Fruit fly (Drosophila melanogaster) whole organism, prepupa: ENCODE results near the gene CG12609.

Experiments used
- Blimp-1 ChIP-seq: fragments of 200-800 bp; sonication (Bioruptor generic); optimal IDR thresholded peaks from 3 replicates; lab custom pipeline; 2017; ENCODE audit warnings: missing biosample characterization, missing genetic modification characterization, mild to moderate bottlenecking, moderate library complexity, missing genetic modification reagents
- CG10631 ChIP-seq: fragments of 200-800 bp; sonication (Bioruptor generic); optimal IDR thresholded peaks from 2 replicates; lab custom pipeline; 2016; ENCODE audit warnings: missing biosample characterization, missing genetic modification characterization
- CG11294 ChIP-seq: fragments of 200-800 bp; sonication (Bioruptor generic); IDR thresholded peaks from 2 replicates; pipeline ENCODE4 v1.3.6; 2022; ENCODE audit warnings: missing biosample characterization, missing genetic modification characterization
- CG11762 ChIP-seq: fragments of 200-800 bp; sonication (Bioruptor generic); optimal IDR thresholded peaks from 3 replicates; lab custom pipeline; 2016; ENCODE audit warnings: missing biosample characterization, missing genetic modification characterization; ENCODE audit not compliant: insufficient read depth
- CG11902 ChIP-seq: fragments of 200-800 bp; sonication (Bioruptor generic); optimal IDR thresholded peaks from 3 replicates; lab custom pipeline; 2016; ENCODE audit warnings: missing biosample characterization, missing genetic modification characterization
- CG15336 ChIP-seq: fragments of 200-800 bp; sonication (Bioruptor generic); IDR thresholded peaks from 2 replicates; pipeline ENCODE4 v1.3.6; 2022; ENCODE audit warnings: missing biosample characterization, missing genetic modification characterization
- CG1621 ChIP-seq: fragments of 200-800 bp; sonication (Bioruptor generic); optimal IDR thresholded peaks from 3 replicates; lab custom pipeline; 2018; ENCODE audit warnings: missing biosample characterization, mild to moderate bottlenecking, missing genetic modification characterization
- CG16779 ChIP-seq: fragments of 200-800 bp; sonication (Bioruptor generic); optimal IDR thresholded peaks from 3 replicates; lab custom pipeline; 2017; ENCODE audit warnings: missing biosample characterization, mild to moderate bottlenecking, missing genetic modification characterization
- CG3032 ChIP-seq: fragments of 200-800 bp; optimal IDR thresholded peaks from 2 replicates; lab custom pipeline; 2019; ENCODE audit warnings: missing biosample characterization, mild to moderate bottlenecking, missing genetic modification characterization, moderate library complexity
- CG31627 ChIP-seq: fragments of 200-800 bp; sonication (Bioruptor generic); optimal IDR thresholded peaks from 3 replicates; lab custom pipeline; 2016; ENCODE audit warnings: missing biosample characterization, missing genetic modification characterization
- CG32006 ChIP-seq: fragments of 200-800 bp; sonication (Bioruptor generic); optimal IDR thresholded peaks from 3 replicates; lab custom pipeline; 2017; ENCODE audit warnings: missing biosample characterization, mild to moderate bottlenecking, missing genetic modification characterization
- CG34406 ChIP-seq: fragments of 200-800 bp; sonication (Bioruptor generic); optimal IDR thresholded peaks from 3 replicates; lab custom pipeline; 2016; ENCODE audit warnings: missing biosample characterization, missing genetic modification characterization
- CG3919 ChIP-seq: fragments of 200-800 bp; sonication (Bioruptor generic); optimal IDR thresholded peaks from 3 replicates; lab custom pipeline; 2016; ENCODE audit warnings: missing biosample characterization, missing genetic modification characterization
- CG4318 ChIP-seq: fragments of 200-800 bp; sonication (Bioruptor generic); optimal IDR thresholded peaks from 3 replicates; lab custom pipeline; 2017; ENCODE audit warnings: missing biosample characterization, mild to moderate bottlenecking, missing genetic modification characterization
- CG6163 ChIP-seq: fragments of 200-800 bp; sonication (Bioruptor generic); IDR thresholded peaks from 3 replicates; pipeline ENCODE4 v1.3.6; 2022; ENCODE audit warnings: missing biosample characterization, missing genetic modification characterization
- CG6792 ChIP-seq: fragments of 200-800 bp; sonication (Bioruptor generic); optimal IDR thresholded peaks from 3 replicates; lab custom pipeline; 2016; ENCODE audit warnings: missing biosample characterization, missing genetic modification characterization
- CG6854 ChIP-seq: fragments of 200-800 bp; sonication (Bioruptor generic); optimal IDR thresholded peaks from 2 replicates; lab custom pipeline; 2017; ENCODE audit warnings: missing biosample characterization, mild to moderate bottlenecking, missing genetic modification characterization
- CG8319 ChIP-seq: fragments of 200-800 bp; sonication (Bioruptor generic); optimal IDR thresholded peaks from 3 replicates; lab custom pipeline; 2016; ENCODE audit warnings: missing biosample characterization, missing genetic modification characterization
- CG8632 ChIP-seq: fragments of 200-800 bp; sonication (Bioruptor generic); optimal IDR thresholded peaks from 3 replicates; lab custom pipeline; 2016; ENCODE audit warnings: missing biosample characterization, missing genetic modification characterization
- CG9139 ChIP-seq: fragments of 200-800 bp; sonication (Bioruptor generic); optimal IDR thresholded peaks from 3 replicates; lab custom pipeline; 2017; ENCODE audit warnings: missing biosample characterization, mild to moderate bottlenecking, missing genetic modification characterization
- Eip78C ChIP-seq: fragments of 200-800 bp; sonication (Bioruptor generic); peaks from one replicate; lab custom pipeline; 2016; ENCODE audit warnings: missing biosample characterization, missing genetic modification characterization
- Eip93F ChIP-seq: fragments of 200-800 bp; sonication (Bioruptor generic); optimal IDR thresholded peaks from 2 replicates; lab custom pipeline; 2016; ENCODE audit warnings: missing biosample characterization, mild to moderate bottlenecking, missing genetic modification characterization
- Ets21C ChIP-seq: fragments of 200-800 bp; sonication (Bioruptor generic); optimal IDR thresholded peaks from 3 replicates; lab custom pipeline; 2016; ENCODE audit warnings: missing biosample characterization, missing genetic modification characterization
- Gug ChIP-seq: fragments of 200-800 bp; sonication (Bioruptor generic); IDR thresholded peaks from 2 replicates; pipeline ENCODE4 v1.3.6; 2022; ENCODE audit warnings: missing biosample characterization, missing genetic modification characterization
- Hr39 ChIP-seq: fragments of 200-800 bp; sonication (Bioruptor generic); optimal IDR thresholded peaks from 2 replicates; lab custom pipeline; 2016; ENCODE audit warnings: missing biosample characterization, missing genetic modification characterization
- Hr4 ChIP-seq: fragments of 200-800 bp; sonication (Bioruptor generic); optimal IDR thresholded peaks from 3 replicates; lab custom pipeline; 2016; ENCODE audit warnings: missing biosample characterization, missing genetic modification characterization
- OdsH ChIP-seq: fragments of 200-800 bp; sonication (Bioruptor generic); optimal IDR thresholded peaks from 3 replicates; lab custom pipeline; 2016; ENCODE audit warnings: missing biosample characterization, missing genetic modification characterization
- Sox14 ChIP-seq: fragments of 200-800 bp; sonication (Bioruptor generic); optimal IDR thresholded peaks from 3 replicates; lab custom pipeline; 2016; ENCODE audit warnings: missing biosample characterization, missing genetic modification characterization
- Sox15 ChIP-seq: fragments of 200-800 bp; sonication (Bioruptor generic); optimal IDR thresholded peaks from 3 replicates; lab custom pipeline; 2016; ENCODE audit warnings: missing biosample characterization, missing genetic modification characterization
- achi ChIP-seq: fragments of 200-800 bp; sonication (Bioruptor generic); optimal IDR thresholded peaks from 3 replicates; lab custom pipeline; 2016; ENCODE audit warnings: missing biosample characterization, missing genetic modification characterization
- dac ChIP-seq: fragments of 200-800 bp; sonication (Bioruptor generic); optimal IDR thresholded peaks from 2 replicates; lab custom pipeline; 2017; ENCODE audit warnings: missing biosample characterization, mild to moderate bottlenecking, missing genetic modification characterization
- eg ChIP-seq: fragments of 200-800 bp; sonication (Bioruptor generic); IDR thresholded peaks from 3 replicates; pipeline ENCODE4 v1.3.6; 2022; ENCODE audit warnings: missing biosample characterization, missing genetic modification characterization
- esn ChIP-seq: fragments of 200-800 bp; sonication (Bioruptor generic); optimal IDR thresholded peaks from 2 replicates; lab custom pipeline; 2016; ENCODE audit warnings: missing biosample characterization, mild to moderate bottlenecking, missing genetic modification characterization, moderate library complexity
- fd59A ChIP-seq: fragments of 200-800 bp; sonication (Bioruptor generic); optimal IDR thresholded peaks from 2 replicates; lab custom pipeline; 2017; ENCODE audit warnings: missing biosample characterization, mild to moderate bottlenecking, missing genetic modification characterization, missing genetic modification reagents
- fd85E ChIP-seq: fragments of 200-800 bp; sonication (Bioruptor generic); optimal IDR thresholded peaks from 3 replicates; lab custom pipeline; 2016; ENCODE audit warnings: missing biosample characterization, missing genetic modification characterization
- fkh ChIP-seq: fragments of 200-800 bp; sonication (Bioruptor generic); optimal IDR thresholded peaks from 3 replicates; lab custom pipeline; 2017; ENCODE audit warnings: missing biosample characterization, mild to moderate bottlenecking, missing genetic modification characterization, moderate library complexity
- net ChIP-seq: fragments of 200-800 bp; sonication (Bioruptor generic); optimal IDR thresholded peaks from 3 replicates; lab custom pipeline; 2016; ENCODE audit warnings: missing biosample characterization, missing genetic modification characterization
- pdm3 ChIP-seq: fragments of 200-800 bp; sonication (Bioruptor generic); optimal IDR thresholded peaks from 3 replicates; lab custom pipeline; 2016; ENCODE audit warnings: missing biosample characterization, missing genetic modification characterization
- salr ChIP-seq, 2 experiments: fragments of 200-800 bp; sonication (Bioruptor generic); optimal IDR thresholded peaks; 3 replicates each; lab custom pipeline; 2016 to 2018; ENCODE audit warnings: missing biosample characterization in 2 of 2, missing genetic modification characterization in 2 of 2, mild to moderate bottlenecking in 1 of 2
- spab ChIP-seq: fragments of 200-800 bp; sonication (Bioruptor generic); optimal IDR thresholded peaks from 2 replicates; lab custom pipeline; 2017; ENCODE audit warnings: missing biosample characterization, mild to moderate bottlenecking, missing genetic modification characterization, missing genetic modification reagents
- ss ChIP-seq, 2 experiments: fragments of 200-800 bp; sonication (Bioruptor generic); optimal IDR thresholded peaks; 2 replicates in 1 of 2; 3 replicates in 1 of 2; lab custom pipeline; 2017 to 2018; ENCODE audit warnings: mild to moderate bottlenecking in 2 of 2, missing biosample characterization in 2 of 2, missing genetic modification characterization in 2 of 2, moderate library complexity in 1 of 2

The CG12609 gene

dm6 chrX:18748206-18748605, at the start of gene CG12609:
Gene CG12609 (minus strand): TSS chrX:18748306.
- TF ChIP-seq CG3032 (tag; lab: Kevin White, UChicago), result no peak
- no peak for TF ChIP-seq CG32006 (GFP tag; lab: Kevin White, UChicago)
- TF ChIP-seq fd59A (GFP tag; lab: Kevin White, UChicago), result no peak
- no peak for TF ChIP-seq CG6163
- no peak for TF ChIP-seq CG6854
- no peak for TF ChIP-seq fkh (GFP tag; lab: Kevin White, UChicago)
- no peak for TF ChIP-seq OdsH (GFP tag; lab: Kevin White, UChicago)
- no peak for TF ChIP-seq ss (GFP tag; optimal IDR thresholded peaks at IDR 0.05; lab: Kevin White, UChicago)
- TF ChIP-seq CG8319 (GFP tag; lab: Kevin White, UChicago), result no peak
- no peak for TF ChIP-seq salr (GFP tag; optimal IDR thresholded peaks at IDR 0.05; lab: Kevin White, UChicago)
- TF ChIP-seq achi (GFP tag; lab: Kevin White, UChicago), result no peak
- no peak for TF ChIP-seq fd85E
- TF ChIP-seq Sox14 (GFP tag; lab: Kevin White, UChicago), result no peak
- no peak for TF ChIP-seq CG11762
- TF ChIP-seq net (GFP tag; lab: Kevin White, UChicago), result no peak
- no peak for TF ChIP-seq CG15336 (GFP tag; lab: Robert Waterston, UW)
- TF ChIP-seq pdm3 (GFP tag; lab: Kevin White, UChicago), result no peak
- no peak for TF ChIP-seq CG8632 (GFP tag; lab: Kevin White, UChicago)

DNA sequence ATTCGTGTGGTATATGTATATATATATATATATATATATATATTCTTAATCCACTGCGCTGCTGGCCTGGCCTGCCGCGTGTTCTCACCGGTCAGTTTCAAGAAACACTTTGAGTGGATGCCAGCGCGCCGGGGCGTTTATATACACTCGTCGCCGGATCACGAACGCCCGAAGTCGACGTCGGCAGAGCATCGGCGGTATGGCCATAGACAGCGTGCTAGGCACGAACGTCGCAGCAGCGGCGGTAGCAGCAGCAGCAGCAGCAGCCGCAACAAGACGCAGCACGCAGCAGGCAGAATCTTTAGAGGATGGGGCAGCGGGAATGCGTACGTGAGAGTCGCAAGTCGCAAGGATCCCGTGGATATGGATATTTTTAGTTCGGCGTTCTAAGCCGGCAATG, 49.5 kb upstream of the CG12609 start, which contains the start of gene bnb:
TSS of gene bnb (minus strand) at position 121 of the 400 bp plus-strand sequence.
- TF ChIP-seq CG9139 (GFP tag; lab: Kevin White, UChicago) (peak; percentile 3), Hr4 (GFP tag; lab: Kevin White, UChicago) (no peak), fd85E (no peak), Eip78C (peak; percentile 27), dac (no peak), ss (GFP tag; optimal IDR thresholded peaks at IDR 0.05; lab: Kevin White, UChicago) (peak in 1 of 2 experiments; percentile 14)
- TF ChIP-seq, all 60 proteins: peak for 3

DNA sequence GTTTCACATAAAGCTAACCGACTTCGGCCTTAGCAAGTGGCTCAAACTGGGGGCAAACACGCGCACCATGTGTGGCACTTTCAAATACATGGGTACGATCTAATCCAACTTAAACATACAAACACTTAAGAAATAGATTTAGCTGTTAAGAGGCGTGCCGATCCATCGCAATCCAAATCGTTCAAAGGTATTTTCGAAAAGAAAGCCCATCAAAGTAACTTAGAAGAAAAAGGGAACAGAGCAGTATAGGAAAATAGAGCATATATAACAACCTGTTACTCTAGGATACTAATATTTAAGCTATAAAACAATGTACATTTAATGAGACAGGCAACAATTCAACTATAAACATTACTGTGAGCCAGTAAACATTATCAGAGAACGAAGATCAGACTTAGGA, 43.3 kb upstream of the CG12609 start, which contains the start of gene Atg101:
TSS of gene Atg101 (plus strand) at position 301 of the 400 bp plus-strand sequence.
- TF ChIP-seq CG16779 (tag; lab: Kevin White, UChicago), result no peak
- TF ChIP-seq CG10631 (GFP tag; lab: Kevin White, UChicago), result no peak
- TF ChIP-seq CG11902 (GFP tag; lab: Kevin White, UChicago), result no peak
- no peak for TF ChIP-seq CG1621 (tag; lab: Kevin White, UChicago)
- no peak for TF ChIP-seq achi (GFP tag; lab: Kevin White, UChicago)
- no peak for TF ChIP-seq eg (GFP tag; lab: Robert Waterston, UW)
- TF ChIP-seq CG9139 (GFP tag; lab: Kevin White, UChicago), result no peak
- TF ChIP-seq CG6792, result no peak
- no peak for TF ChIP-seq Gug (GFP tag; lab: Robert Waterston, UW)
- TF ChIP-seq CG3919, result no peak
- no peak for TF ChIP-seq esn (GFP tag; lab: Kevin White, UChicago)
- TF ChIP-seq fd85E, result no peak
- no peak for TF ChIP-seq CG8319 (GFP tag; lab: Kevin White, UChicago)
- TF ChIP-seq CG11294 (GFP tag; lab: Robert Waterston, UW), result no peak
- TF ChIP-seq salr (GFP tag; optimal IDR thresholded peaks at IDR 0.05; lab: Kevin White, UChicago), result no peak

DNA sequence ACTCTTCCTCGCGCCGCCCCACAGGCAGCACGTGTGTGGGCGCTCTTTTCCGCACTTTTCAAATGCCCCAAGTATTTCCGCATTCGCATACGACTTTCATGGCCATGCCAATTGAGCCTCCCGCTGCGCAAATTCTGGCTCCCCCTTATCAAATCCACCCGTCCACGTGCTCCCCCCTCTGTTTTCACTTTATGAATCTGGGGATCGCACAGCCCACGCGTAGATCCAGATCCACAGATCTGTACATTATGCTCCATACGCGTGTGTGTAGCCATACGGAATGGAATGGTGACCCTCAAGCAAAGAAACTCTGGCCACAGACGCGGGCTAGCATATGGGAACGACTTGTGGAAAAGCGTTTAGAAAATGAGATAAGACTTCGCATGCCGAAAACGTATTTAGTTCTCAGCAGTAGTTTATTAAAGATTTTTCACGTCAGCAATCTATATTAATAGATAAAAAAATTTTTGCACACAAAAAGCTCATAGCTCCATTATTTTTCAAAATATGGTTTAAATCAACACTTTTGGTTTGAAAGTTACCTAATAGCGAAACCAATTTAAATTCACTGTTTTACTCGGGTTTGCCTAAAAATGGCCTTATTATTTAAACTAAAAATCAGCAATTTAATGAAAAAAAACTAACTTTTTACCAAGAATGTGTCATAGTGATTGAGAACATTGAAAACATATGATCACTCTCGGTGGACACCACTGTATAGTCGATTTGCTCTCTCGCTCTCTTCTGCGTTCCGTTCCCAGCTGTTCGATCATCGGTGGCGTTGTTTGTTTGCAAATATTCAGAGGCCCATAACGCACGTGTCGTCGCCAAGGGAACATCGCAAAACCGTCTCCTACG, 41.5 kb upstream of the CG12609 start:
- peak; percentile 42; the same call in 1 of the 2 replicates for TF ChIP-seq Gug (GFP tag; lab: Robert Waterston, UW)
- TF ChIP-seq fkh (GFP tag; lab: Kevin White, UChicago), result peak; percentile 23
- TF ChIP-seq Ets21C (GFP tag; lab: Kevin White, UChicago), result peak; percentile 44
- peak; percentile 67 for TF ChIP-seq CG4318 (GFP tag; lab: Kevin White, UChicago)
- TF ChIP-seq Blimp-1 (GFP tag; lab: Kevin White, UChicago), result no peak
- peak; percentile 49 for TF ChIP-seq Sox15 (GFP tag; lab: Kevin White, UChicago)
- TF ChIP-seq CG8319 (GFP tag; lab: Kevin White, UChicago), result peak; percentile 70
- peak; percentile 78 for TF ChIP-seq esn (GFP tag; lab: Kevin White, UChicago)
- TF ChIP-seq CG8632 (GFP tag; lab: Kevin White, UChicago), result peak; percentile 62
- TF ChIP-seq CG32006 (GFP tag; lab: Kevin White, UChicago), result peak; percentile 82
- peak; percentile 40 for TF ChIP-seq fd59A (GFP tag; lab: Kevin White, UChicago)
- TF ChIP-seq CG11902 (GFP tag; lab: Kevin White, UChicago), result peak; percentile 8
- TF ChIP-seq Hr39, result peak; percentile 67
- TF ChIP-seq dac, result peak; percentile 57
- peak; percentile 8 for TF ChIP-seq CG11762
- TF ChIP-seq CG34406 (GFP tag; lab: Kevin White, UChicago), result peak; percentile 62
- no peak; the same call in 2 of the 3 replicates for TF ChIP-seq CG6163
- no peak for TF ChIP-seq Eip93F
- TF ChIP-seq CG31627 (GFP tag; lab: Kevin White, UChicago), result peak; percentile 55
- TF ChIP-seq spab (GFP tag; lab: Kevin White, UChicago), result peak; percentile 40
